Fruit fly (Drosophila melanogaster) whole organism, embryonic: ENCODE data around the gene CG14866.

Source experiments
- B-H2 ChIP-seq: fragments of 200-800 bp; sonication (Bioruptor generic); optimal IDR thresholded peaks from 2 replicates; lab custom pipeline; 2018; ENCODE audit warnings: missing biosample characterization, mild to moderate bottlenecking, missing genetic modification characterization
- BtbVII ChIP-seq: fragments of 200-800 bp; sonication (Bioruptor generic); optimal IDR thresholded peaks from 3 replicates; lab custom pipeline; 2017; ENCODE audit warnings: missing biosample characterization, mild to moderate bottlenecking, missing genetic modification characterization
- CG10366 ChIP-seq: fragments of 200-800 bp; sonication (Bioruptor generic); IDR thresholded peaks from 2 replicates; pipeline ENCODE4 v1.3.6; 2022; ENCODE audit warnings: missing biosample characterization, missing genetic modification characterization
- CG12299 ChIP-seq: fragments of 200-800 bp; sonication (Bioruptor generic); optimal IDR thresholded peaks from 2 replicates; lab custom pipeline; 2018; ENCODE audit warnings: missing biosample characterization, mild to moderate bottlenecking, missing genetic modification characterization
- CG12942 ChIP-seq: fragments of 200-800 bp; sonication (Bioruptor generic); optimal IDR thresholded peaks from 3 replicates; lab custom pipeline; 2016; ENCODE audit warnings: missing biosample characterization, missing genetic modification characterization
- CG13287 ChIP-seq: fragments of 200-800 bp; sonication (Bioruptor generic); IDR thresholded peaks from 2 replicates; pipeline ENCODE4 v1.3.6; 2022; ENCODE audit warnings: missing biosample characterization, missing genetic modification characterization; ENCODE audit not compliant: partially characterized antibody
- CG14441 ChIP-seq: fragments of 200-800 bp; sonication (Bioruptor generic); IDR thresholded peaks from 2 replicates; pipeline ENCODE4 v1.3.6; 2022; ENCODE audit warnings: missing biosample characterization, missing genetic modification characterization
- CG1529 ChIP-seq: fragments of 200-800 bp; sonication (Bioruptor generic); optimal IDR thresholded peaks from 3 replicates; lab custom pipeline; 2018; ENCODE audit warnings: missing biosample characterization, missing genetic modification characterization
- CG17568 ChIP-seq: fragments of 200-800 bp; sonication (Bioruptor generic); optimal IDR thresholded peaks from 2 replicates; lab custom pipeline; 2018; ENCODE audit warnings: missing biosample characterization, mild to moderate bottlenecking, missing genetic modification characterization, moderate library complexity
- CG17912 ChIP-seq: fragments of 200-800 bp; sonication (Bioruptor generic); optimal IDR thresholded peaks from 2 replicates; lab custom pipeline; 2018; ENCODE audit warnings: missing biosample characterization, mild to moderate bottlenecking, missing genetic modification characterization
- CG18619 ChIP-seq: fragments of 200-800 bp; sonication (Bioruptor generic); optimal IDR thresholded peaks from 3 replicates; lab custom pipeline; 2017; ENCODE audit warnings: missing biosample characterization, mild to moderate bottlenecking, missing genetic modification characterization
- CG2199 ChIP-seq: fragments of 200-800 bp; sonication (Bioruptor generic); IDR thresholded peaks from 3 replicates; pipeline ENCODE4 v1.3.6; 2022; ENCODE audit warnings: missing biosample characterization, missing genetic modification characterization
- CG31388 ChIP-seq: fragments of 200-800 bp; sonication (Bioruptor generic); optimal IDR thresholded peaks from 2 replicates; lab custom pipeline; 2016; ENCODE audit warnings: missing biosample characterization, missing genetic modification characterization
- CG3163 ChIP-seq: fragments of 200-800 bp; sonication (Bioruptor generic); optimal IDR thresholded peaks from 3 replicates; lab custom pipeline; 2016; ENCODE audit warnings: missing biosample characterization, missing genetic modification characterization
- CG32767 ChIP-seq: fragments of 200-800 bp; sonication (Bioruptor generic); IDR thresholded peaks from 2 replicates; pipeline ENCODE4 v1.3.6; 2022; ENCODE audit warnings: missing biosample characterization, missing genetic modification characterization
- CG4424 ChIP-seq: fragments of 200-800 bp; sonication (Bioruptor generic); optimal IDR thresholded peaks from 3 replicates; lab custom pipeline; 2016; ENCODE audit warnings: missing biosample characterization, missing genetic modification characterization
- CG5245 ChIP-seq: fragments of 200-800 bp; sonication (Bioruptor generic); optimal IDR thresholded peaks from 3 replicates; lab custom pipeline; 2016; ENCODE audit warnings: missing biosample characterization, missing genetic modification characterization
- CG6689 ChIP-seq: fragments of 200-800 bp; sonication (Bioruptor generic); IDR thresholded peaks from 2 replicates; pipeline ENCODE4 v1.3.6; 2022; ENCODE audit warnings: missing biosample characterization, missing genetic modification characterization
- CG8290 ChIP-seq, 3 experiments: fragments of 200-800 bp; sonication (Bioruptor generic); optimal IDR thresholded peaks; 2 replicates each; lab custom pipeline; 2016 to 2019; ENCODE audit warnings: missing biosample characterization in 3 of 3, missing genetic modification characterization in 3 of 3, mild to moderate bottlenecking in 2 of 3, moderate library complexity in 1 of 3
- CG8478 ChIP-seq: fragments of >200 bp; optimal IDR thresholded peaks from 2 replicates; lab custom pipeline; 2018
- CG8765 ChIP-seq: fragments of 200-800 bp; sonication (Bioruptor generic); IDR thresholded peaks from 2 replicates; pipeline ENCODE4 v1.3.6; 2022; ENCODE audit warnings: missing biosample characterization, missing genetic modification characterization
- CG8924 ChIP-seq: fragments of 200-800 bp; optimal IDR thresholded peaks from 3 replicates; lab custom pipeline; 2019; ENCODE audit warnings: missing biosample characterization, mild to moderate bottlenecking, missing genetic modification characterization, moderate library complexity
- Dip3 ChIP-seq: fragments of 200-800 bp; sonication (Bioruptor generic); optimal IDR thresholded peaks from 3 replicates; lab custom pipeline; 2016; ENCODE audit warnings: missing biosample characterization, missing genetic modification characterization
- Doc3 ChIP-seq: fragments of 200-800 bp; sonication (Bioruptor generic); IDR thresholded peaks from 3 replicates; pipeline ENCODE4 v1.3.6; 2022; ENCODE audit warnings: missing biosample characterization, missing genetic modification characterization; ENCODE audit not compliant: partially characterized antibody
- Ets97D ChIP-seq: fragments of 200-800 bp; sonication (Bioruptor generic); optimal IDR thresholded peaks from 3 replicates; lab custom pipeline; 2016; ENCODE audit warnings: missing biosample characterization, missing genetic modification characterization
- HHEX ChIP-seq: fragments of 200-800 bp; sonication (Bioruptor generic); optimal IDR thresholded peaks from 3 replicates; lab custom pipeline; 2017; ENCODE audit warnings: missing biosample characterization, mild to moderate bottlenecking, missing genetic modification characterization, missing genetic modification reagents
- Hmx ChIP-seq: fragments of 200-800 bp; sonication (Bioruptor generic); optimal IDR thresholded peaks from 2 replicates; lab custom pipeline; 2016; ENCODE audit warnings: missing biosample characterization, missing genetic modification characterization
- Hr39 ChIP-seq: fragments of >200 bp; optimal IDR thresholded peaks from 2 replicates; lab custom pipeline; 2017
- Jarid2 ChIP-seq: fragments of 200-800 bp; sonication (Bioruptor generic); optimal IDR thresholded peaks from 3 replicates; lab custom pipeline; 2017; ENCODE audit warnings: mild to moderate bottlenecking, missing biosample characterization, missing genetic modification reagents, missing genetic modification characterization
- Kr ChIP-seq: fragments of 200-800 bp; sonication (Bioruptor generic); optimal IDR thresholded peaks from 2 replicates; lab custom pipeline; 2017; ENCODE audit warnings: missing biosample characterization, mild to moderate bottlenecking, missing genetic modification characterization
- MBD-R2 ChIP-seq: fragments of 200-800 bp; sonication (Bioruptor generic); IDR thresholded peaks from 2 replicates; pipeline ENCODE4 v1.3.6; 2022; ENCODE audit warnings: missing biosample characterization, missing genetic modification characterization
- Mes4 ChIP-seq: fragments of 200-800 bp; sonication (Bioruptor generic); optimal IDR thresholded peaks from 2 replicates; lab custom pipeline; 2016; ENCODE audit warnings: missing biosample characterization, missing genetic modification characterization
- NfI ChIP-seq: fragments of 200-800 bp; sonication (Bioruptor generic); optimal IDR thresholded peaks from 3 replicates; lab custom pipeline; 2018; ENCODE audit warnings: missing biosample characterization, mild to moderate bottlenecking, missing genetic modification characterization, moderate library complexity
- Ravus ChIP-seq: fragments of 200-800 bp; sonication (Bioruptor generic); IDR thresholded peaks from 2 replicates; pipeline ENCODE4 v1.3.6; 2022; ENCODE audit warnings: missing biosample characterization, missing genetic modification characterization
- Rx ChIP-seq: fragments of 200-800 bp; sonication (Bioruptor generic); IDR thresholded peaks from 2 replicates; pipeline ENCODE4 v1.3.6; 2022; ENCODE audit warnings: missing biosample characterization, missing genetic modification characterization
- Side ChIP-seq: fragments of 200-800 bp; sonication (Bioruptor generic); optimal IDR thresholded peaks from 2 replicates; lab custom pipeline; 2016; ENCODE audit warnings: missing biosample characterization, missing genetic modification characterization
- Sry-β ChIP-seq: fragments of 200-800 bp; sonication (Bioruptor generic); optimal IDR thresholded peaks from 2 replicates; lab custom pipeline; 2018; ENCODE audit warnings: missing biosample characterization, mild to moderate bottlenecking, missing genetic modification characterization, moderate library complexity
- Xbp1 ChIP-seq: fragments of 200-800 bp; sonication (Bioruptor generic); optimal IDR thresholded peaks from 3 replicates; lab custom pipeline; 2016; ENCODE audit warnings: missing biosample characterization, mild to moderate bottlenecking, missing genetic modification characterization
- cg ChIP-seq: fragments of 200-800 bp; sonication (Bioruptor generic); optimal IDR thresholded peaks from 3 replicates; lab custom pipeline; 2019; ENCODE audit warnings: missing biosample characterization, mild to moderate bottlenecking, missing genetic modification characterization, moderate library complexity
- da ChIP-seq: fragments of 200-800 bp; sonication (Bioruptor generic); optimal IDR thresholded peaks from 2 replicates; lab custom pipeline; 2016; ENCODE audit warnings: missing biosample characterization, missing genetic modification characterization
- dysf ChIP-seq: fragments of 200-800 bp; sonication (Bioruptor generic); IDR thresholded peaks from 3 replicates; pipeline ENCODE4 v1.3.6; 2022; ENCODE audit warnings: missing biosample characterization, missing genetic modification characterization
- eve ChIP-seq, 2 experiments: fragments of >200 bp; optimal IDR thresholded peaks; 2 replicates each; lab custom pipeline; 2017; ENCODE audit warnings: missing biosample characterization in 2 of 2, missing genetic modification characterization in 2 of 2
- fd3F ChIP-seq: fragments of 200-800 bp; sonication (Bioruptor generic); optimal IDR thresholded peaks from 2 replicates; lab custom pipeline; 2018; ENCODE audit warnings: missing biosample characterization, mild to moderate bottlenecking, missing genetic modification characterization, moderate library complexity
- gsb ChIP-seq: fragments of 200-800 bp; sonication (Bioruptor generic); IDR thresholded peaks from 2 replicates; pipeline ENCODE4 v1.3.6; 2022; ENCODE audit warnings: missing biosample characterization, missing genetic modification characterization
- gsb-n ChIP-seq: fragments of 200-800 bp; sonication (Bioruptor generic); optimal IDR thresholded peaks from 3 replicates; lab custom pipeline; 2018; ENCODE audit warnings: missing biosample characterization, mild to moderate bottlenecking, missing genetic modification characterization
- knrl ChIP-seq: fragments of 200-800 bp; sonication (Bioruptor generic); IDR thresholded peaks from 3 replicates; pipeline ENCODE4 v1.3.6; 2022; ENCODE audit warnings: missing biosample characterization, missing genetic modification characterization; ENCODE audit not compliant: partially characterized antibody
- phol ChIP-seq: fragments of 200-800 bp; sonication (Bioruptor generic); optimal IDR thresholded peaks from 3 replicates; lab custom pipeline; 2018; ENCODE audit warnings: missing biosample characterization, mild to moderate bottlenecking, missing genetic modification characterization, moderate library complexity
- tgo ChIP-seq: fragments of 200-800 bp; sonication (Bioruptor generic); IDR thresholded peaks from 3 replicates; pipeline ENCODE4 v1.3.6; 2022; ENCODE audit warnings: missing biosample characterization, missing genetic modification characterization
- wor ChIP-seq: fragments of 200-800 bp; sonication (Bioruptor generic); IDR thresholded peaks from 2 replicates; pipeline ENCODE4 v1.3.6; 2022; ENCODE audit warnings: missing biosample characterization, missing genetic modification characterization
- zfh2 ChIP-seq: fragments of 200-800 bp; sonication (Bioruptor generic); optimal IDR thresholded peaks from 2 replicates; lab custom pipeline; 2016; ENCODE audit warnings: missing biosample characterization, missing genetic modification characterization

CG14866 gene

dm6 chr3R:15356645-15357431, 40.6 kb downstream of the CG14866 start, which contains the start of the genes Atg4b and Hibch (continued):
- TF ChIP-seq dysf (peak; percentile 85), Xbp1 (peak; percentile 88), tgo (GFP tag; lab: Robert Waterston, UW) (peak; percentile 72), CG5245 (GFP tag; lab: Kevin White, UChicago) (peak; percentile 70), fd3F (GFP tag; lab: Kevin White, UChicago) (peak; percentile 79), CG10366 (peak; percentile 74), gsb (GFP tag; lab: Robert Waterston, UW) (no peak; the same call in 1 of the 2 replicates), Jarid2 (GFP tag; lab: Kevin White, UChicago) (no peak), CG6689 (GFP tag; lab: Robert Waterston, UW) (peak; percentile 94), CG32767 (GFP tag; lab: Robert Waterston, UW) (peak; percentile 59; the same call in 1 of the 2 replicates), Doc3 (no peak), Hmx (GFP tag; lab: Kevin White, UChicago) (no peak), CG14441 (GFP tag; lab: Robert Waterston, UW) (peak; percentile 78), wor (peak; percentile 18; the same call in 1 of the 2 replicates), MBD-R2 (GFP tag; lab: Robert Waterston, UW) (peak; percentile 87), NfI (peak; percentile 85), Ets97D (GFP tag; lab: Kevin White, UChicago) (peak; percentile 8), Kr (GFP tag; lab: Kevin White, UChicago) (no peak), CG3163 (GFP tag; lab: Kevin White, UChicago) (no peak), CG2199 (no peak), Ravus (0 out of 2 replicates have a peak, but pooled peaks have one; percentile 13), BtbVII (GFP tag; lab: Kevin White, UChicago) (peak; percentile 84), B-H2 (GFP tag; lab: Kevin White, UChicago) (peak; percentile 88), CG8290 (GFP tag; optimal IDR thresholded peaks at IDR 0.05; lab: Kevin White, UChicago) (no peak), CG8290 (tag; optimal IDR thresholded peaks at IDR 0.05; lab: Kevin White, UChicago) (peak; percentile 48 to 54), CG12299 (peak; percentile 79), cg (GFP tag; lab: Kevin White, UChicago) (no peak), CG18619 (peak; percentile 87), Hr39 (lab: Kevin White, UChicago) (no peak), HHEX (GFP tag; lab: Kevin White, UChicago) (peak; percentile 81), CG4424 (GFP tag; lab: Kevin White, UChicago) (peak; percentile 83), eve (GFP tag; optimal IDR thresholded peaks at IDR 0.05; lab: Kevin White, UChicago) (no peak), zfh2 (peak; percentile 69), gsb-n (tag; lab: Kevin White, UChicago) (no peak), Mes4 (GFP tag; lab: Kevin White, UChicago) (no peak), da (GFP tag; lab: Kevin White, UChicago) (no peak), CG17912 (GFP tag; lab: Kevin White, UChicago) (no peak), CG1529 (GFP tag; lab: Kevin White, UChicago) (no peak), Side (GFP tag; lab: Kevin White, UChicago) (no peak), knrl (GFP tag; lab: Robert Waterston, UW) (0 out of 3 replicates have a peak, but pooled peaks have one; percentile 20), Sry-β (GFP tag; lab: Kevin White, UChicago) (peak; percentile 48), CG31388 (peak; percentile 54), phol (peak; percentile 85), CG12942 (GFP tag; lab: Kevin White, UChicago) (peak; percentile 74), Dip3 (GFP tag; lab: Kevin White, UChicago) (peak; percentile 48), Rx (GFP tag; lab: Robert Waterston, UW) (peak; percentile 71; the same call in 1 of the 2 replicates), CG13287 (GFP tag; lab: Robert Waterston, UW) (peak; percentile 14; the same call in 1 of the 2 replicates), CG8924 (tag; lab: Kevin White, UChicago) (peak; percentile 91), CG8478 (lab: Kevin White, UChicago) (peak; percentile 77), CG8765 (GFP tag; lab: Robert Waterston, UW) (peak; percentile 59; the same call in 1 of the 2 replicates), CG17568 (GFP tag; lab: Kevin White, UChicago) (no peak)
